Worm (Caenorhabditis elegans): ENCODE results near the gene srt-59.

Gene srt-59

ce11 chrIV:558735-559284 is 42.7 kb downstream of the srt-59 start, which contains the start of gene efn-4:
Gene efn-4, plus strand, starts transcription at chrIV:559234.
- TF ChIP-seq nhr-77 (tag; optimal IDR thresholded peaks at IDR 0.05) (no peak), nhr-28 (tag; optimal IDR thresholded peaks at IDR 0.05) (no peak), snpc-4 (tag; optimal IDR thresholded peaks at IDR 0.05) (no peak), lin-15B (tag; optimal IDR thresholded peaks at IDR 0.05) (no peak), ztf-4 (tag; optimal IDR thresholded peaks at IDR 0.05) (no peak)

DNA sequence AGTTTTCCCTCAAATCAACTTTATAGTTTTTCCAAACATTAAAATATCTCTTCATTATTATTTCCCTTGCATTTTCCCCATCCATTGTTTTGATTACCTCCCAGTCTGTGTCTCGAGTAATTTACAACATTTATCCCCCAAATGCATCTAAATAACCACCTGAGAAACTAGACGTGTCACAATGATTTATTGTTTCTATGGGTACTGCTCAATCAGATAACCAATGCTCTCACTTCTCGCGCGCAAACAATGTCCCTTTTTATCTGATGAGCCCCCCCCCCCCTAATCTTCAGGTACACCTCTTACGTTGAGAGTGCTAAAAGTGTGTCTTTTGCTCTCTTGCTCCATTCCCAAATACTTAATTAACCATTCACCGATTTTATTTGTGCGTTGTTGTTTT is 47.5 kb downstream of the srt-59 start:
- no peak for TF ChIP-seq fos-1 (tag; optimal IDR thresholded peaks at IDR 0.05)
- no peak for TF ChIP-seq sea-2 (GFP tag; optimal IDR thresholded peaks at IDR 0.05)
- no peak for TF ChIP-seq elt-2 (tag; optimal IDR thresholded peaks at IDR 0.05)
- no peak for TF ChIP-seq nhr-11 (tag; optimal IDR thresholded peaks at IDR 0.05)
- no peak for TF ChIP-seq ceh-28 (tag; optimal IDR thresholded peaks at IDR 0.05)
- TF ChIP-seq ceh-9 (tag; optimal IDR thresholded peaks at IDR 0.05) = no peak
- TF ChIP-seq fkh-2 (tag; optimal IDR thresholded peaks at IDR 0.05) = no peak
- no peak for TF ChIP-seq egl-5 (tag; optimal IDR thresholded peaks at IDR 0.05)
- no peak for TF ChIP-seq daf-12 (tag; optimal IDR thresholded peaks at IDR 0.05)
- no peak for TF ChIP-seq nhr-76 (tag; optimal IDR thresholded peaks at IDR 0.05)
- no peak for TF ChIP-seq R02D3.7 (tag; optimal IDR thresholded peaks at IDR 0.05)

DNA sequence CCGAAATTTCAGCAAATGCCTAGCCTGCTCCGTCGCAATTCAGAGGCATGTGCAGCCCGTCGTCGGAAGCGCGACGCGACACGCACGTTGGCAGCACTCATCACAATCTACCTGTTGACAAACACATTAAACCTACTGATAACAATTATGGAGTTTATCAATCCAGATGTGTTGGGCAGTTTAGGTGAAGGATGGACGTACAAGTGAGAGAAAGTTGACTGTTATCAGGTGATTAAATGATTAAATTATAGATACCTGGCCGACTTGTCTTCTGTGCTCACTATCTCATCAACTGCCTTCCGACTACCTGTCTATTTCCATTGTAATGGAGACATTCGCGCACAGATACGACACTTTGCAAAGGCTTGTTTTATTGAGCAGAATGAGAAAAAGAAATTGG is 49.6 kb downstream of the srt-59 start:
- TF ChIP-seq elt-2 (tag; optimal IDR thresholded peaks at IDR 0.05) (peak; percentile 84), pqm-1 (tag; optimal IDR thresholded peaks at IDR 0.05) (peak; percentile 82), ceh-28 (tag; optimal IDR thresholded peaks at IDR 0.05) (no peak)

Data from whole organism, L3 larva.